Worm (Caenorhabditis elegans) whole organism, early embryonic: ENCODE data around the gene ifta-2.

ENCODE experiments used
- B0310.2 ChIP-seq: sonication (generic microtip); optimal IDR thresholded peaks from 2 replicates; lab custom pipeline; 2016; ENCODE audit warnings: mild to moderate bottlenecking, missing genetic modification characterization, missing compliant biosample characterization
- F13C5.2 ChIP-seq: sonication (generic microtip); optimal IDR thresholded peaks from 2 replicates; lab custom pipeline; 2017; ENCODE audit warnings: mild to moderate bottlenecking, missing genetic modification characterization, inconsistent platforms, missing compliant biosample characterization
- aly-1 ChIP-seq: sonication (generic microtip); optimal IDR thresholded peaks from 2 replicates; lab custom pipeline; 2016; ENCODE audit warnings: missing genetic modification characterization, missing compliant biosample characterization
- ama-1 ChIP-seq: fragments of 150-350 bp; optimal IDR thresholded peaks from 2 replicates; lab custom pipeline; 2014
- ceh-13 ChIP-seq: fragments of 200-800 bp; sonication (Bioruptor generic); optimal IDR thresholded peaks from 2 replicates; lab custom pipeline; 2018; ENCODE audit warnings: mild to moderate bottlenecking, missing genetic modification characterization, missing compliant biosample characterization
- ceh-36 ChIP-seq: sonication (generic microtip); optimal IDR thresholded peaks from 2 replicates; lab custom pipeline; 2016; ENCODE audit warnings: missing genetic modification characterization, inconsistent platforms, missing compliant biosample characterization
- ets-7 ChIP-seq: sonication (generic microtip); optimal IDR thresholded peaks from 2 replicates; lab custom pipeline; 2016; ENCODE audit warnings: missing genotype, missing genetic modification characterization, missing compliant biosample characterization
- flt-1 ChIP-seq: fragments of 200-800 bp; sonication (Bioruptor generic); IDR thresholded peaks from 2 replicates; pipeline ENCODE4 v1.3.6; 2022; ENCODE audit warnings: missing genetic modification characterization, missing compliant biosample characterization
- hmbx-1 ChIP-seq: sonication (generic microtip); optimal IDR thresholded peaks from 2 replicates; lab custom pipeline; 2016; ENCODE audit warnings: mild to moderate bottlenecking, missing genetic modification characterization, missing compliant biosample characterization
- hmg-4 ChIP-seq: fragments of 200-800 bp; sonication (Bioruptor generic); optimal IDR thresholded peaks from 2 replicates; lab custom pipeline; 2018; ENCODE audit warnings: mild to moderate bottlenecking, missing genetic modification characterization, missing compliant biosample characterization
- hnd-1 ChIP-seq: sonication (generic microtip); optimal IDR thresholded peaks from 2 replicates; lab custom pipeline; 2016; ENCODE audit warnings: missing genetic modification characterization, missing compliant biosample characterization
- pes-1 ChIP-seq: fragments of 200-800 bp; sonication (Bioruptor generic); IDR thresholded peaks from 2 replicates; pipeline ENCODE4 v1.3.6; 2022; ENCODE audit warnings: missing genetic modification reagents, missing genetic modification characterization, missing compliant biosample characterization
- scrt-1 ChIP-seq: fragments of 200-800 bp; sonication (Bioruptor generic); IDR thresholded peaks from 2 replicates; pipeline ENCODE4 v1.3.6; 2022; ENCODE audit warnings: missing genetic modification characterization, missing compliant biosample characterization
- sea-1 ChIP-seq: fragments of 200-800 bp; sonication (Bioruptor generic); conservative IDR thresholded peaks from 2 replicates; pipeline ENCODE4 v1.3.6; 2022; ENCODE audit warnings: missing genetic modification characterization, missing compliant biosample characterization
- tbx-11 ChIP-seq: fragments of 200-800 bp; sonication (Bioruptor generic); IDR thresholded peaks from 2 replicates; pipeline ENCODE4 v1.3.6; 2022; ENCODE audit warnings: missing genetic modification characterization, missing compliant biosample characterization
- tbx-37 ChIP-seq: fragments of 200-800 bp; sonication (Bioruptor generic); conservative IDR thresholded peaks from 2 replicates; pipeline ENCODE4 v1.3.6; 2022; ENCODE audit warnings: missing genetic modification reagents, missing genetic modification characterization, missing compliant biosample characterization
- tra-4 ChIP-seq: sonication (generic microtip); optimal IDR thresholded peaks from 2 replicates; lab custom pipeline; 2017; ENCODE audit warnings: missing genetic modification characterization, missing compliant biosample characterization

ifta-2 gene

DNA sequence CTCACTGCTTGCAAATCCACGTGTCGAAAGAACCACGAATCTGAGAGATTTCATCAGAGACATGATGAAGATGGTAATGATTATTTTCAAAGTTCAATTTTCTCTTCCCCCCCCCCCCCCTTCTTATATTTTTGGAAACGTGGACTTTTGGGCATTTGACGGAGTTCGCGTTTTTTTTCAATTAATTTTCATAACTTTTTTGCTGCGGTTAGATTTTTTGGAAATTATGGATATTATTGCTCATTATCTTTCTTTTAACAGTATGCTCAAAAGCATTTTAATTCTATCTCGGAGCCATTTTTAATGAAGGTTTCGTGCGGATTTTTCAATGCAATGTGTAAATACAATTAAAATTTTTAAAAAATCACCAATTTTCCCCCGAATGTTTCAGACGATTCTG, 42.5 kb downstream of the ifta-2 start, which contains the start of gene phyh-1:
phyh-1 (minus strand) TSS at position 101 of the 400 bp plus-strand sequence.
- TF ChIP-seq tbx-37 (GFP tag; lab: Robert Waterston, UW) (no peak), hnd-1 (no peak), tbx-11 (GFP tag; lab: Robert Waterston, UW) (no peak), tra-4 (tag; lab: Kevin White, UChicago) (no peak), ets-7 (no peak), ceh-36 (no peak), hmbx-1 (tag; lab: Kevin White, UChicago) (no peak), ama-1 (lab: Kevin White, UChicago) (no peak), ceh-13 (no peak), hmg-4 (GFP tag; lab: Kevin White, UChicago) (no peak), sea-1 (GFP tag; lab: Robert Waterston, UW) (no peak), B0310.2 (tag; lab: Kevin White, UChicago) (no peak), flt-1 (GFP tag; lab: Robert Waterston, UW) (no peak), F13C5.2 (tag; lab: Kevin White, UChicago) (no peak), aly-1 (tag; lab: Kevin White, UChicago) (no peak)

ce11 chrIV:17258824-17259223, 43.0 kb downstream of the ifta-2 start:
- TF ChIP-seq hmbx-1 (tag; lab: Kevin White, UChicago) (no peak), tbx-11 (GFP tag; lab: Robert Waterston, UW) (no peak), tra-4 (tag; lab: Kevin White, UChicago) (no peak), F13C5.2 (tag; lab: Kevin White, UChicago) (no peak), tbx-37 (GFP tag; lab: Robert Waterston, UW) (no peak), aly-1 (tag; lab: Kevin White, UChicago) (no peak), hnd-1 (no peak), ets-7 (no peak), B0310.2 (tag; lab: Kevin White, UChicago) (no peak), scrt-1 (no peak)

ce11 chrIV:17255001-17255400, 46.8 kb downstream of the ifta-2 start, which contains the start of gene gtf-2E1:
gtf-2E1 (plus strand) TSS chrIV:17255301.
- TF ChIP-seq flt-1 (GFP tag; lab: Robert Waterston, UW) (no peak), tra-4 (tag; lab: Kevin White, UChicago) (no peak), hmg-4 (GFP tag; lab: Kevin White, UChicago) (no peak), aly-1 (tag; lab: Kevin White, UChicago) (no peak), tbx-37 (GFP tag; lab: Robert Waterston, UW) (no peak), hnd-1 (no peak), ets-7 (no peak), ceh-13 (no peak), scrt-1 (no peak), ama-1 (lab: Kevin White, UChicago) (no peak), pes-1 (GFP tag; lab: Robert Waterston, UW) (no peak), B0310.2 (tag; lab: Kevin White, UChicago) (no peak), ceh-36 (no peak), hmbx-1 (tag; lab: Kevin White, UChicago) (no peak), F13C5.2 (tag; lab: Kevin White, UChicago) (no peak), tbx-11 (GFP tag; lab: Robert Waterston, UW) (no peak), sea-1 (GFP tag; lab: Robert Waterston, UW) (no peak)

DNA sequence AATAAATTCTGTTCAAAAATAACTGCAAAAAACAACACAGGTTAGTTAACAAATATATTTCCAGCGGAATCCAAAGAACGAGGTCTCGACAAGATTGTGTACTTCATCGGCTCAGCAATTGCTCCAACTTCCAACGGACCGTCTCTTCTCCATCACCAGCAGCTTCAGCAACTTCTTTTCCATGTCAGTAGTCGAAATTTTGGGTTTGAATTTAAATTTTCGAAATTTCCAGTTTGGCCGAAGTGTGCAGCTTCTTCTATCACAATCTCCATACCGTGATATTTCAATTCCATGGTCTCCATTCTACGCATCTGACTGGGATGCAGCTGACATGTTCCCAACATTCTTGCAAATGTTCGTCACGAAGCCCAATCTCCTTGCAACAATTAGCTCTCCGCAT, 48.4 kb downstream of the ifta-2 start:
- TF ChIP-seq tbx-37 (GFP tag; lab: Robert Waterston, UW) (no peak), ceh-36 (no peak), ets-7 (no peak), hnd-1 (no peak), tra-4 (tag; lab: Kevin White, UChicago) (no peak), ceh-13 (no peak), B0310.2 (tag; lab: Kevin White, UChicago) (no peak), F13C5.2 (tag; lab: Kevin White, UChicago) (no peak), tbx-11 (GFP tag; lab: Robert Waterston, UW) (no peak), flt-1 (GFP tag; lab: Robert Waterston, UW) (no peak), scrt-1 (no peak), ama-1 (lab: Kevin White, UChicago) (no peak)
